Worm (Caenorhabditis elegans) whole organism, young adult: ENCODE results near the gene ZK418.5.

ENCODE experiments used
- K12H6.12 ChIP-seq: fragments of 200-800 bp; sonication (Bioruptor generic); optimal IDR thresholded peaks from 2 replicates; lab custom pipeline; 2018; ENCODE audit warnings: mild to moderate bottlenecking, missing genetic modification characterization, missing compliant biosample characterization
- aptf-2 ChIP-seq: fragments of 200-800 bp; sonication (Bioruptor generic); conservative IDR thresholded peaks from 2 replicates; pipeline ENCODE4 v1.3.6; 2022; ENCODE audit warnings: missing genetic modification reagents, missing genetic modification characterization, missing compliant biosample characterization
- dpl-1 ChIP-seq: fragments of 150-350 bp; optimal IDR thresholded peaks from 2 replicates; lab custom pipeline; 2014; ENCODE audit warnings: missing biosample characterization, missing genetic modification reagents, missing genetic modification characterization
- fkh-3 ChIP-seq: sonication (generic microtip); optimal IDR thresholded peaks from 2 replicates; lab custom pipeline; 2016; ENCODE audit warnings: mild to moderate bottlenecking, missing genetic modification characterization, missing compliant biosample characterization
- madf-6 ChIP-seq: fragments of 200-800 bp; sonication (Bioruptor generic); IDR thresholded peaks from 2 replicates; pipeline ENCODE4 v1.3.6; 2022; ENCODE audit warnings: missing genetic modification reagents, missing genetic modification characterization, missing compliant biosample characterization
- pha-4 ChIP-seq: fragments of 150-350 bp; sonication (generic microtip); optimal IDR thresholded peaks from 2 replicates; lab custom pipeline; 2014; ENCODE audit warnings: missing biosample characterization, missing genetic modification reagents, missing genetic modification characterization

DNA sequence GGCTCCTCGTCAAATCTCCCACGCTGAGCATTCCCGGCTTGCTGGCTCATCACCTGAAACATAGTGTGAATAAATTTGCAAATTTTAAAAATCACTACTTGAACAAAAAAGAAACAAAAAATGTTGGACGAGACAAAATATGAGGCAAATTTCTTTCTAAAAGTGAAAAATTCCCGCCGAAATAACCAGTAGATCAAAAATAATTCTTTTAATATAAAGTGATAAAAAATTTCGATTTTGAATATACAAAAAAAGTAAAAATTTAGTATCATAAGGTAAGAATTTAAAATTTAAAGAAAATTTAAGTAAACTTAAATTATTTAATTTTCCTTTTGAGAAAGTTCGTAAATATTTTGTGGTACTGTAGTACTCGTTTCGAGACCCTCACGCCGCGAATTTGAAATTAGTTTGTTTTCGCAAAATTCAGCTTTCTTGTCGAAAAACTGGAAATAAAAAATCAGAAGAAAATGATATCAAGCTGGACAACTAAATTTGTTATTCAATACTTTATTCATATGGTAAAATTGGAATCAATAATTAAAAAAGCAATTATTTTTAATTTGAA lies 13.0 kb downstream of the ZK418.5 start, which contains the start of gene egg-2:
- TF ChIP-seq dpl-1 (GFP tag; lab: Kevin White, UChicago), result no peak
- no peak for TF ChIP-seq K12H6.12
- TF ChIP-seq fkh-3, result no peak
- TF ChIP-seq aptf-2 (GFP tag; lab: Robert Waterston, UW), result no peak
- no peak for TF ChIP-seq pha-4 (tag; lab: Kevin White, UChicago)
- peak; percentile 77 for TF ChIP-seq madf-6 (GFP tag; lab: Robert Waterston, UW)
